Fruit fly (Drosophila melanogaster) whole organism, adult: Measurements from ENCODE around the gene CG32445.

Source experiments
- CG11617 ChIP-seq: fragments of 200-800 bp; sonication (Bioruptor generic); optimal IDR thresholded peaks from 2 replicates; lab custom pipeline; 2017; ENCODE audit warnings: mild to moderate bottlenecking, missing biosample characterization, missing genetic modification reagents, missing genetic modification characterization
- CG12768 ChIP-seq: fragments of 200-800 bp; sonication (Bioruptor generic); optimal IDR thresholded peaks from 2 replicates; lab custom pipeline; 2017; ENCODE audit warnings: missing biosample characterization, missing genetic modification characterization, mild to moderate bottlenecking, moderate library complexity, missing genetic modification reagents
- CG14711 ChIP-seq: fragments of 200-800 bp; sonication (Bioruptor generic); optimal IDR thresholded peaks from 2 replicates; lab custom pipeline; 2018; ENCODE audit warnings: missing biosample characterization, mild to moderate bottlenecking, missing genetic modification characterization, moderate library complexity
- CG1620 ChIP-seq: fragments of 200-800 bp; sonication (Bioruptor generic); optimal IDR thresholded peaks from 2 replicates; lab custom pipeline; 2016; ENCODE audit warnings: missing biosample characterization, missing genetic modification characterization
- CG33017 ChIP-seq: fragments of 200-800 bp; sonication (Bioruptor generic); optimal IDR thresholded peaks from 2 replicates; lab custom pipeline; 2018; ENCODE audit warnings: missing biosample characterization, mild to moderate bottlenecking, missing genetic modification characterization, moderate library complexity
- CG5204 ChIP-seq: fragments of 200-800 bp; sonication (Bioruptor generic); optimal IDR thresholded peaks from 2 replicates; lab custom pipeline; 2016; ENCODE audit warnings: missing biosample characterization, missing genetic modification characterization
- CG7045 ChIP-seq: fragments of 200-800 bp; sonication (Bioruptor generic); optimal IDR thresholded peaks from 2 replicates; lab custom pipeline; 2017; ENCODE audit warnings: missing biosample characterization, mild to moderate bottlenecking, missing genetic modification characterization
- CG7101 ChIP-seq: fragments of 200-800 bp; sonication (Bioruptor generic); optimal IDR thresholded peaks from 2 replicates; lab custom pipeline; 2018; ENCODE audit warnings: missing biosample characterization, mild to moderate bottlenecking, missing genetic modification characterization, moderate library complexity
- Clk ChIP-seq: fragments of 200-800 bp; sonication (Bioruptor generic); optimal IDR thresholded peaks from 2 replicates; lab custom pipeline; 2017; ENCODE audit warnings: missing biosample characterization, missing genetic modification characterization
- Crg-1 ChIP-seq: fragments of 200-800 bp; sonication (Bioruptor generic); optimal IDR thresholded peaks from 2 replicates; lab custom pipeline; 2016; ENCODE audit warnings: missing biosample characterization, missing genetic modification characterization
- Hr96 ChIP-seq: fragments of 200-800 bp; sonication (Bioruptor generic); optimal IDR thresholded peaks from 2 replicates; lab custom pipeline; 2016; ENCODE audit warnings: missing biosample characterization, missing genetic modification characterization
- Mnt ChIP-seq: fragments of 200-800 bp; sonication (Bioruptor generic); optimal IDR thresholded peaks from 2 replicates; lab custom pipeline; 2016; ENCODE audit warnings: missing biosample characterization, mild to moderate bottlenecking, missing genetic modification characterization
- bab1 ChIP-seq: fragments of 200-800 bp; sonication (Bioruptor generic); optimal IDR thresholded peaks from 3 replicates; lab custom pipeline; 2019; ENCODE audit warnings: missing biosample characterization, mild to moderate bottlenecking, missing genetic modification characterization, moderate library complexity
- cic ChIP-seq: fragments of 200-800 bp; sonication (Bioruptor generic); optimal IDR thresholded peaks from 2 replicates; lab custom pipeline; 2017; ENCODE audit warnings: missing biosample characterization, mild to moderate bottlenecking, missing genetic modification characterization, moderate library complexity
- cnc ChIP-seq, 2 experiments: fragments of >200 bp; optimal IDR thresholded peaks; 2 replicates each; lab custom pipeline; 2017
- kay ChIP-seq: fragments of 200-800 bp; sonication (Bioruptor generic); peaks from one replicate; lab custom pipeline; 2016; ENCODE audit warnings: missing biosample characterization, missing genetic modification characterization, borderline replicate concordance
- ovo ChIP-seq: fragments of 200-800 bp; sonication (Bioruptor generic); optimal IDR thresholded peaks from 2 replicates; lab custom pipeline; 2016; ENCODE audit warnings: missing biosample characterization, missing genetic modification characterization
- pad ChIP-seq: fragments of 200-800 bp; sonication (Bioruptor generic); optimal IDR thresholded peaks from 3 replicates; lab custom pipeline; 2017; ENCODE audit warnings: missing biosample characterization, missing genetic modification characterization, mild to moderate bottlenecking, moderate library complexity, missing genetic modification reagents
- tj ChIP-seq: fragments of 200-800 bp; sonication (Bioruptor generic); optimal IDR thresholded peaks from 3 replicates; lab custom pipeline; 2017; ENCODE audit warnings: missing biosample characterization, mild to moderate bottlenecking, missing genetic modification characterization, moderate library complexity
- toe ChIP-seq: fragments of 200-800 bp; sonication (Bioruptor generic); optimal IDR thresholded peaks from 2 replicates; lab custom pipeline; 2016; ENCODE audit warnings: missing biosample characterization, missing genetic modification characterization

Gene CG32445

DNA sequence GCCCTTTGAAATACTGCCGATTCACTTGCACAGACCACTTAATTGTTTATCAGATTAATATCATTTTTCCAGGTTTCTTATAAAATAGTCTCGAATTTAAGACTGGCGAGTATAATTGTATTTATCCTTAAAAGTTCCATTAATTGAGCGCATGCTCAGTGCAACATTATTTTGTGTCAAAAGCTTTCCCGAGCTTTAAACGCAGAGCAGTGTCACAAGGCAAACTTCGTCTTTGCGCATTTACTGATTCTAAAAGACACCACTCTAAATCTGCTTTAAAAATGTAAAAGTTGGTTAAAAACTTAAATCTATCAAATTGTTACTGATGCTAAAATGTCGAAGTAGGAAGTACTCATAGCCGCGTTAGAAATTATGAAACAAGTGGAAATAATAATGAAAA lies 13.6 kb upstream of the CG32445 start, which contains the start of the genes CG7166 and Alg11:
CG7166 (minus strand) TSS at position 101 of the 400 bp plus-strand sequence.
Alg11 (plus strand) TSS at position 260 of the 400 bp plus-strand sequence.
- no peak for TF ChIP-seq cnc (optimal IDR thresholded peaks at IDR 0.05; lab: Kevin White, UChicago)
- TF ChIP-seq CG33017, result no peak
- no peak for TF ChIP-seq CG11617 (GFP tag; lab: Kevin White, UChicago)
- no peak for TF ChIP-seq bab1 (GFP tag; lab: Kevin White, UChicago)
- no peak for TF ChIP-seq cic (GFP tag; lab: Kevin White, UChicago)
- no peak for TF ChIP-seq toe (GFP tag; lab: Kevin White, UChicago)
- no peak for TF ChIP-seq CG1620 (GFP tag; lab: Kevin White, UChicago)

DNA sequence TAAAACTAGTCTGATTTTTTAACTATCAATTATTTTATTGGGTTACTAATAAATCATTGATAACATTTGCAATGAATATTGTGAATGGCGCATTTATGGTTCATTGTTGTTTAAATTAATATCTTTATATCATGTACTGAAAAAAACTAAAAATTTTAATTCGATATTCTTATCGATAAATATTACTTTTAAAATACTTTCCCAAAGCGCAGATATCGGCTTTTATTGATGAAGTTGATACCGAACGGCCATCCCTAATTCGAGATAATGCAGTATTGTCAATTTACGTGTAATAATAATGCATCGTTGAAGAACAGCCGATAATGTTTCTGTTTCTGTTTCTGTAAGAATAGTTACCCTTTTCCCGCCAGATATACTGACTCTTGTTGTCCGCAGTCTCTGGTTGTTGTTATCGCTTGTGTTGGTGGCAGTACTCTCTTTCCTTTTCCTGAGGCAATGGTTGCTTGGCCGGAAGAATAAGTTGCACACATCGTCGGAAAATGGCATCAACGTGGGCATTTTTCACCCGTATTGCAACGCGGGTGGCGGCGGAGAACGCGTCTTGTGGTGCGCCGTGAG lies 13.0 kb upstream of the CG32445 start:
- TF ChIP-seq bab1 (GFP tag; lab: Kevin White, UChicago) (no peak), pad (no peak), CG5204 (GFP tag; lab: Kevin White, UChicago) (no peak), ovo (GFP tag; lab: Kevin White, UChicago) (no peak), kay (GFP tag; lab: Kevin White, UChicago) (peak; percentile 76), CG12768 (no peak), tj (GFP tag; lab: Kevin White, UChicago) (peak; percentile 10)

DNA sequence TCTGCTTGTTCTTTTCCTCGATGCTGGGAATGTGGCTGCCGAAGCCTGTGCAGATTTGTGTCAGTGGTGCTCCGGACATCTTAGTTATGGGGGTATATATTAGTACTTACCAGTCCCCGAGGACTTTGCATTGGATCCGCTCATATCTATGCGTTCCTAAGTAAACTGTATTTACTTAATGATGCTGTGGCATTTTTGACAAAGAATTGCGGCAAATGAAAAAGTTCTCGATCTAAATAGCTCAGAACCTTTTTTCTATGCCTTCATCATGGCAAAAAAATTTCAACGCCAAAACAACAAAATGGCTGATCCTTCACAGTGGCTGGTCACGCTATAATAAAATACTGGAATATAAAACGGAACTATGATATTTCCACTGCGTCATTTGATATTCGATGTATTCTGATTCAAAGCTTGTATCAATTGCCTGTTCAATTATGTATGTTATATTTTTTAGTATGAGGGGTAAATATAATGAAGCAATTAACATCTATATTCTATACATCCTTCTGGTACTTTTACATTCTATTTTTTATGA lies 4.9 kb upstream of the CG32445 start, which contains the start of gene MED1:
MED1 (minus strand) TSS at position 295 of the 538 bp plus-strand sequence.
- TF ChIP-seq bab1 (GFP tag; lab: Kevin White, UChicago) (peak; percentile 16), Hr96 (no peak)

- TF ChIP-seq pad (no peak), CG12768 (no peak), toe (GFP tag; lab: Kevin White, UChicago) (no peak), Crg-1 (GFP tag; lab: Kevin White, UChicago) (no peak), CG7045 (GFP tag; lab: Kevin White, UChicago) (no peak), CG11617 (GFP tag; lab: Kevin White, UChicago) (no peak), CG14711 (tag; lab: Kevin White, UChicago) (no peak)
Observed at dm6 chr3L:21635208-21635607, 4.0 kb upstream of the CG32445 start, which contains the start of gene ORMDL. Gene ORMDL (plus strand): TSS chr3L:21635305.

- TF ChIP-seq cic (GFP tag; lab: Kevin White, UChicago) (peak; percentile 71), CG5204 (GFP tag; lab: Kevin White, UChicago) (no peak), CG1620 (GFP tag; lab: Kevin White, UChicago) (no peak), CG12768 (peak; percentile 65), kay (GFP tag; lab: Kevin White, UChicago) (no peak), CG14711 (tag; lab: Kevin White, UChicago) (no peak), bab1 (GFP tag; lab: Kevin White, UChicago) (no peak), pad (peak; percentile 33), toe (GFP tag; lab: Kevin White, UChicago) (no peak), Mnt (peak; percentile 37), CG11617 (GFP tag; lab: Kevin White, UChicago) (no peak), Hr96 (no peak), CG7045 (GFP tag; lab: Kevin White, UChicago) (peak; percentile 37), Clk (GFP tag; lab: Kevin White, UChicago) (no peak), tj (GFP tag; lab: Kevin White, UChicago) (no peak), ovo (GFP tag; lab: Kevin White, UChicago) (no peak), Crg-1 (GFP tag; lab: Kevin White, UChicago) (no peak), CG33017 (peak; percentile 8), CG7101 (tag; lab: Kevin White, UChicago) (peak; percentile 17), cnc (optimal IDR thresholded peaks at IDR 0.05; lab: Kevin White, UChicago) (no peak)
Observed at dm6 chr3L:21636265-21636993, 2.7 kb upstream of the CG32445 start, which contains the start of gene CG32444. Gene CG32444 (plus strand): TSS chr3L:21636947.

dm6 chr3L:21640815-21641214 lies 1.7 kb downstream of the CG32445 start, which contains the start of gene Atox1:
Gene Atox1 (plus strand): TSS chr3L:21640995.
- TF ChIP-seq CG33017, result no peak
- no peak for TF ChIP-seq CG5204 (GFP tag; lab: Kevin White, UChicago)
- peak; percentile 10 for TF ChIP-seq Crg-1 (GFP tag; lab: Kevin White, UChicago)
- TF ChIP-seq bab1 (GFP tag; lab: Kevin White, UChicago), result peak; percentile 75
- peak; percentile 33 for TF ChIP-seq CG1620 (GFP tag; lab: Kevin White, UChicago)
- TF ChIP-seq CG14711 (tag; lab: Kevin White, UChicago), result peak; percentile 17
- no peak for TF ChIP-seq kay (GFP tag; lab: Kevin White, UChicago)
- peak; percentile 35 for TF ChIP-seq toe (GFP tag; lab: Kevin White, UChicago)
- peak; percentile 38 for TF ChIP-seq cic (GFP tag; lab: Kevin White, UChicago)
- no peak for TF ChIP-seq cnc (optimal IDR thresholded peaks at IDR 0.05; lab: Kevin White, UChicago)
- TF ChIP-seq CG7045 (GFP tag; lab: Kevin White, UChicago), result peak; percentile 9
- no peak for TF ChIP-seq Mnt
- peak; percentile 44 for TF ChIP-seq CG7101 (tag; lab: Kevin White, UChicago)
- no peak for TF ChIP-seq Clk (GFP tag; lab: Kevin White, UChicago)
- no peak for TF ChIP-seq tj (GFP tag; lab: Kevin White, UChicago)
- peak; percentile 29 for TF ChIP-seq pad
- TF ChIP-seq CG11617 (GFP tag; lab: Kevin White, UChicago), result no peak
- TF ChIP-seq CG12768, result peak; percentile 26
